Worm (Caenorhabditis elegans) whole organism, L1 larva: ENCODE measurements around the gene npax-1.

Source experiments
- ama-1 ChIP-seq: fragments of 150-350 bp; optimal IDR thresholded peaks from 2 replicates; lab custom pipeline; 2014
- ces-1 ChIP-seq: fragments of 150-350 bp; optimal IDR thresholded peaks from 2 replicates; lab custom pipeline; 2014; ENCODE audit warnings: missing biosample characterization, missing genetic modification reagents, missing genetic modification characterization
- nhr-85 ChIP-seq: sonication (generic microtip); peaks from one replicate; lab custom pipeline; 2016; ENCODE audit warnings: missing genetic modification characterization, inconsistent platforms, missing compliant biosample characterization
- unc-30 ChIP-seq: sonication (generic microtip); optimal IDR thresholded peaks from 2 replicates; lab custom pipeline; 2017; ENCODE audit warnings: missing biosample characterization, missing genetic modification characterization

DNA sequence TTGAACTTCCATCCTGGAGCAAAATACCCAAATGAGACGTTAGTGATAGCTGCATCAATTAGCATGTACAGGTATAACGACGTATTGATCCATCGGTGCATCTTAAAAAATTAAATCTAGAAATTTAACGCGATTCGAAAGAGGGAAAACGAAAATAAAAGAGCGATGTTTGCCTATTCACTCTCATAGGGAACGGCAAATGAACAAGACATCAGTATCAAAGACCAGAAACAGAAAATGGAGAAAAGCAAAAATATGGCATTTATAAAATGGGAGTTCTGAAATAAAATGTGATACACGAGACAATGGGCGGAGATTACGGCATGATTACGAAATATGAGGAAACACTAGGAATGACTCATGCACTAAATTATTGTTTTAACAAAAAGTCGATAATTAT, 25.2 kb upstream of the npax-1 start, which contains the start of gene haf-2:
- TF ChIP-seq ama-1 = no peak
- no peak for TF ChIP-seq ces-1 (GFP tag; lab: Kevin White, UChicago)
- TF ChIP-seq unc-30 (tag; lab: Kevin White, UChicago) = no peak
- TF ChIP-seq nhr-85 (tag; lab: Kevin White, UChicago) = no peak
